Worm (Caenorhabditis elegans) whole organism, mixed stage, embryonic: ENCODE data around the gene F14D7.8.

ENCODE experiments used
- elt-3 ChIP-seq: fragments of 150-350 bp; optimal IDR thresholded peaks from 2 replicates; lab custom pipeline; 2014; ENCODE audit warnings: missing biosample characterization, missing genetic modification characterization
- hlh-1 ChIP-seq: fragments of 150-350 bp; optimal IDR thresholded peaks from 2 replicates; lab custom pipeline; 2014; ENCODE audit warnings: missing biosample characterization, missing genetic modification reagents, missing genetic modification characterization
- lin-13 ChIP-seq: fragments of 150-350 bp; optimal IDR thresholded peaks from 2 replicates; lab custom pipeline; 2014; ENCODE audit warnings: missing biosample characterization, missing genetic modification characterization
- mep-1 ChIP-seq: fragments of 150-350 bp; optimal IDR thresholded peaks from 2 replicates; lab custom pipeline; 2017; ENCODE audit warnings: missing biosample characterization, missing genetic modification reagents, missing genetic modification characterization, inconsistent platforms
- nhr-12 ChIP-seq: fragments of 150-350 bp; optimal IDR thresholded peaks from 2 replicates; lab custom pipeline; 2014; ENCODE audit warnings: missing biosample characterization, missing genetic modification characterization
- nhr-237 ChIP-seq: fragments of 150-350 bp; optimal IDR thresholded peaks from 2 replicates; lab custom pipeline; 2014; ENCODE audit warnings: missing biosample characterization, missing genetic modification characterization
- pha-4 ChIP-seq: fragments of 150-350 bp; optimal IDR thresholded peaks from 2 replicates; lab custom pipeline; 2018; ENCODE audit warnings: missing biosample characterization, missing genetic modification reagents, missing genetic modification characterization
- sem-2 ChIP-seq: fragments of 200-800 bp; sonication (Bioruptor generic); optimal IDR thresholded peaks from 2 replicates; lab custom pipeline; 2018; ENCODE audit warnings: mild to moderate bottlenecking, missing genetic modification characterization, missing compliant biosample characterization
- snpc-4 ChIP-seq: fragments of 150-350 bp; optimal IDR thresholded peaks from 2 replicates; lab custom pipeline; 2014; ENCODE audit warnings: missing biosample characterization, missing genetic modification characterization
- unc-120 ChIP-seq: sonication (generic microtip); optimal IDR thresholded peaks from 2 replicates; lab custom pipeline; 2017; ENCODE audit warnings: missing genetic modification characterization, missing compliant biosample characterization; ENCODE audit not compliant: poor library complexity, severe bottlenecking
- unc-39 ChIP-seq: fragments of 150-350 bp; optimal IDR thresholded peaks from 2 replicates; lab custom pipeline; 2014; ENCODE audit warnings: missing biosample characterization, missing genetic modification characterization
- ztf-11 ChIP-seq: fragments of 150-350 bp; optimal IDR thresholded peaks from 2 replicates; lab custom pipeline; 2014; ENCODE audit warnings: missing biosample characterization, missing genetic modification characterization

ce11 chrV:14267326-14267942 is 45.2 kb downstream of the F14D7.8 start:
- TF ChIP-seq nhr-12 (tag; lab: Kevin White, UChicago) (no peak), nhr-237 (tag; lab: Kevin White, UChicago) (no peak), ztf-11 (no peak), elt-3 (tag; lab: Kevin White, UChicago) (no peak), snpc-4 (tag; lab: Kevin White, UChicago) (no peak), mep-1 (no peak), hlh-1 (tag; lab: Kevin White, UChicago) (no peak), unc-39 (tag; lab: Kevin White, UChicago) (no peak), pha-4 (tag; lab: Kevin White, UChicago) (no peak), lin-13 (tag; lab: Kevin White, UChicago) (no peak), sem-2 (GFP tag; lab: Kevin White, UChicago) (no peak), unc-120 (tag; lab: Kevin White, UChicago) (no peak)
